Worm (Caenorhabditis elegans) whole organism, L3 larva: ENCODE measurements around the gene ZK353.2.
A peak's percentile ranks its signal among the peaks of the same experiment; 100 is the strongest.

Experiments used
- R02D3.7 ChIP-seq: fragments of 150-350 bp; optimal IDR thresholded peaks from 2 replicates; lab custom pipeline; 2014; ENCODE audit warnings: missing biosample characterization, missing genetic modification characterization
- ZK546.5 ChIP-seq: sonication (generic microtip); optimal IDR thresholded peaks from 2 replicates; lab custom pipeline; 2017; ENCODE audit warnings: missing biosample characterization, missing genetic modification characterization
- aly-2 ChIP-seq: fragments of 150-350 bp; optimal IDR thresholded peaks from 2 replicates; lab custom pipeline; 2014; ENCODE audit warnings: missing biosample characterization, missing genetic modification characterization
- ama-1 ChIP-seq: fragments of 150-350 bp; optimal IDR thresholded peaks from 2 replicates; lab custom pipeline; 2018
- ceh-16 ChIP-seq: sonication (generic microtip); optimal IDR thresholded peaks from 2 replicates; lab custom pipeline; 2017; ENCODE audit warnings: missing biosample characterization, missing genetic modification characterization
- ceh-28 ChIP-seq: fragments of 150-350 bp; optimal IDR thresholded peaks from 2 replicates; lab custom pipeline; 2014; ENCODE audit warnings: missing biosample characterization, missing genetic modification reagents, missing genetic modification characterization
- ceh-82 ChIP-seq: fragments of 150-350 bp; optimal IDR thresholded peaks from 2 replicates; lab custom pipeline; 2014; ENCODE audit warnings: missing biosample characterization, missing genetic modification characterization
- ceh-9 ChIP-seq: sonication (generic microtip); optimal IDR thresholded peaks from 2 replicates; lab custom pipeline; 2018; ENCODE audit warnings: missing biosample characterization, missing genetic modification characterization
- daf-12 ChIP-seq: fragments of 150-350 bp; optimal IDR thresholded peaks from 2 replicates; lab custom pipeline; 2014; ENCODE audit warnings: missing biosample characterization, missing genetic modification reagents, missing genetic modification characterization
- egl-27 ChIP-seq: sonication (generic microtip); optimal IDR thresholded peaks from 4 replicates; lab custom pipeline; 2017; ENCODE audit warnings: missing biosample characterization, missing genetic modification reagents, missing genetic modification characterization
- egl-5 ChIP-seq: fragments of 150-350 bp; optimal IDR thresholded peaks from 2 replicates; lab custom pipeline; 2017; ENCODE audit warnings: missing biosample characterization, missing genetic modification reagents, missing genetic modification characterization, inconsistent platforms
- elt-1 ChIP-seq: fragments of 150-350 bp; optimal IDR thresholded peaks from 2 replicates; lab custom pipeline; 2014; ENCODE audit warnings: missing biosample characterization, missing genetic modification characterization
- elt-2 ChIP-seq: sonication (generic microtip); optimal IDR thresholded peaks from 2 replicates; lab custom pipeline; 2016; ENCODE audit warnings: missing genetic modification reagents, mild to moderate bottlenecking, missing genetic modification characterization, missing compliant biosample characterization
- elt-3 ChIP-seq, 3 experiments: fragments of 150-350 bp in 1 of 3; sonication (generic microtip) in 2 of 3; optimal IDR thresholded peaks; 2 replicates in 2 of 3; 4 replicates in 1 of 3; lab custom pipeline; 2014 to 2017; ENCODE audit warnings: missing biosample characterization in 3 of 3, missing genetic modification characterization in 3 of 3
- eor-1 ChIP-seq, 2 experiments: fragments of 150-350 bp; optimal IDR thresholded peaks; 2 replicates each; lab custom pipeline; 2014 to 2018; ENCODE audit warnings: missing biosample characterization in 2 of 2, missing genetic modification characterization in 2 of 2
- fkh-10 ChIP-seq: sonication (generic microtip); optimal IDR thresholded peaks from 2 replicates; lab custom pipeline; 2017; ENCODE audit warnings: missing biosample characterization, missing genetic modification reagents, missing genetic modification characterization
- fkh-2 ChIP-seq: fragments of 150-350 bp; optimal IDR thresholded peaks from 2 replicates; lab custom pipeline; 2014; ENCODE audit warnings: missing biosample characterization, missing genetic modification reagents, missing genetic modification characterization
- fos-1 ChIP-seq: fragments of 150-350 bp; optimal IDR thresholded peaks from 2 replicates; lab custom pipeline; 2014; ENCODE audit warnings: missing biosample characterization, missing genetic modification characterization
- hmg-11 ChIP-seq: sonication (generic microtip); optimal IDR thresholded peaks from 2 replicates; lab custom pipeline; 2016; ENCODE audit warnings: missing genetic modification characterization, missing compliant biosample characterization
- jun-1 ChIP-seq: fragments of 150-350 bp; optimal IDR thresholded peaks from 2 replicates; lab custom pipeline; 2014; ENCODE audit warnings: missing biosample characterization, missing genetic modification reagents, missing genetic modification characterization
- lin-15B ChIP-seq: fragments of 150-350 bp; optimal IDR thresholded peaks from 2 replicates; lab custom pipeline; 2014; ENCODE audit warnings: missing biosample characterization, missing genetic modification characterization
- lin-39 ChIP-seq: fragments of 150-350 bp; optimal IDR thresholded peaks from 2 replicates; lab custom pipeline; 2018; ENCODE audit warnings: missing biosample characterization, missing genetic modification reagents, missing genetic modification characterization
- lsy-12 ChIP-seq: sonication (generic microtip); optimal IDR thresholded peaks from 2 replicates; lab custom pipeline; 2016; ENCODE audit warnings: mild to moderate bottlenecking, missing genetic modification characterization, missing compliant biosample characterization
- mdl-1 ChIP-seq: fragments of 150-350 bp; optimal IDR thresholded peaks from 2 replicates; lab custom pipeline; 2014; ENCODE audit warnings: missing biosample characterization, missing genetic modification characterization
- mml-1 ChIP-seq: fragments of 150-350 bp; sonication (generic microtip); optimal IDR thresholded peaks from 3 replicates; lab custom pipeline; 2014; ENCODE audit warnings: missing biosample characterization, missing genetic modification characterization
- nfya-1 ChIP-seq: sonication (generic microtip); optimal IDR thresholded peaks from 2 replicates; lab custom pipeline; 2017; ENCODE audit warnings: missing genetic modification characterization, mild to moderate bottlenecking, missing compliant biosample characterization, antibody characterized with exemption, moderate library complexity; ENCODE audit not compliant: insufficient read depth
- nhr-11 ChIP-seq: fragments of 150-350 bp; optimal IDR thresholded peaks from 2 replicates; lab custom pipeline; 2014; ENCODE audit warnings: missing biosample characterization, missing genetic modification characterization
- nhr-12 ChIP-seq: fragments of 150-350 bp; optimal IDR thresholded peaks from 2 replicates; lab custom pipeline; 2014; ENCODE audit warnings: missing biosample characterization, missing genetic modification characterization
- nhr-23 ChIP-seq: fragments of 150-350 bp; optimal IDR thresholded peaks from 2 replicates; lab custom pipeline; 2014; ENCODE audit warnings: missing biosample characterization, missing genetic modification reagents, missing genetic modification characterization
- nhr-237 ChIP-seq: fragments of 150-350 bp; optimal IDR thresholded peaks from 2 replicates; lab custom pipeline; 2014; ENCODE audit warnings: missing biosample characterization, missing genetic modification characterization
- nhr-25 ChIP-seq: sonication (generic microtip); optimal IDR thresholded peaks from 2 replicates; lab custom pipeline; 2017; ENCODE audit warnings: missing biosample characterization, missing genetic modification characterization
- nhr-28 ChIP-seq: fragments of 150-350 bp; optimal IDR thresholded peaks from 2 replicates; lab custom pipeline; 2014; ENCODE audit warnings: missing biosample characterization, missing genetic modification characterization
- nhr-43 ChIP-seq: sonication (generic microtip); optimal IDR thresholded peaks from 2 replicates; lab custom pipeline; 2016; ENCODE audit warnings: mild to moderate bottlenecking, missing genetic modification characterization, missing compliant biosample characterization; ENCODE audit not compliant: poor library complexity, severe bottlenecking
- nhr-67 ChIP-seq: fragments of 150-350 bp; optimal IDR thresholded peaks from 2 replicates; lab custom pipeline; 2014; ENCODE audit warnings: missing biosample characterization, missing genetic modification characterization
- nhr-76 ChIP-seq: fragments of 150-350 bp; sonication (generic microtip); optimal IDR thresholded peaks from 5 replicates; lab custom pipeline; 2014; ENCODE audit warnings: missing biosample characterization, missing genetic modification characterization
- nhr-77 ChIP-seq: fragments of 150-350 bp; optimal IDR thresholded peaks from 2 replicates; lab custom pipeline; 2014; ENCODE audit warnings: missing biosample characterization, missing genetic modification characterization
- pha-4 ChIP-seq: fragments of 150-350 bp; optimal IDR thresholded peaks from 2 replicates; lab custom pipeline; 2014; ENCODE audit warnings: missing biosample characterization, missing genetic modification reagents, missing genetic modification characterization
- pqm-1 ChIP-seq: fragments of 150-350 bp; optimal IDR thresholded peaks from 2 replicates; lab custom pipeline; 2017; ENCODE audit warnings: missing biosample characterization, missing genetic modification characterization, inconsistent platforms
- sea-2 ChIP-seq: fragments of 150-350 bp; sonication (generic microtip); optimal IDR thresholded peaks from 4 replicates; lab custom pipeline; 2014; ENCODE audit warnings: missing biosample characterization, missing genetic modification reagents, missing genetic modification characterization
- skn-1 ChIP-seq: fragments of 150-350 bp; optimal IDR thresholded peaks from 2 replicates; lab custom pipeline; 2014; ENCODE audit warnings: missing biosample characterization, missing genetic modification characterization
- snpc-4 ChIP-seq: fragments of 150-350 bp; optimal IDR thresholded peaks from 2 replicates; lab custom pipeline; 2014; ENCODE audit warnings: missing biosample characterization, missing genetic modification characterization
- tbx-2 ChIP-seq: sonication (generic microtip); optimal IDR thresholded peaks from 2 replicates; lab custom pipeline; 2016; ENCODE audit warnings: mild to moderate bottlenecking, missing genetic modification characterization, missing compliant biosample characterization
- unc-39 ChIP-seq: sonication (generic microtip); optimal IDR thresholded peaks from 4 replicates; lab custom pipeline; 2017; ENCODE audit warnings: missing biosample characterization, missing genetic modification characterization
- unc-62 ChIP-seq: fragments of 150-350 bp; sonication (generic microtip); optimal IDR thresholded peaks from 4 replicates; lab custom pipeline; 2014; ENCODE audit warnings: missing biosample characterization, missing genetic modification reagents, missing genetic modification characterization
- zag-1 ChIP-seq: fragments of 150-350 bp; optimal IDR thresholded peaks from 2 replicates; lab custom pipeline; 2014; ENCODE audit warnings: missing biosample characterization, missing genetic modification characterization
- ztf-11 ChIP-seq: fragments of 150-350 bp; optimal IDR thresholded peaks from 2 replicates; lab custom pipeline; 2014; ENCODE audit warnings: missing biosample characterization, missing genetic modification characterization
- ztf-4 ChIP-seq: fragments of 150-350 bp; optimal IDR thresholded peaks from 2 replicates; lab custom pipeline; 2014; ENCODE audit warnings: missing biosample characterization, missing genetic modification characterization

The ZK353.2 gene

ce11 chrIII:8356407-8356881 is 42.1 kb upstream of the ZK353.2 start:
- TF ChIP-seq zag-1 (no peak), ceh-28 (tag; lab: Kevin White, UChicago) (peak; percentile 58), unc-62 (GFP tag; lab: Kevin White, UChicago) (no peak), lsy-12 (tag; lab: Kevin White, UChicago) (peak; percentile 49), tbx-2 (tag; lab: Kevin White, UChicago) (no peak), ceh-82 (no peak), egl-5 (tag; lab: Kevin White, UChicago) (peak; percentile 47), hmg-11 (tag; lab: Kevin White, UChicago) (peak; percentile 95), mml-1 (tag; lab: Kevin White, UChicago) (no peak), snpc-4 (tag; lab: Kevin White, UChicago) (peak; percentile 70), egl-27 (no peak), ceh-16 (tag; lab: Kevin White, UChicago) (no peak), nhr-23 (tag; lab: Kevin White, UChicago) (peak; percentile 46), nhr-11 (tag; lab: Kevin White, UChicago) (peak; percentile 7), ama-1 (lab: Kevin White, UChicago) (peak; percentile 59), eor-1 (tag; optimal IDR thresholded peaks at IDR 0.05; lab: Kevin White, UChicago) (no peak), aly-2 (tag; lab: Kevin White, UChicago) (no peak), nhr-28 (tag; lab: Kevin White, UChicago) (no peak), unc-39 (tag; lab: Kevin White, UChicago) (no peak), elt-2 (tag; lab: Kevin White, UChicago) (peak; percentile 49), fkh-10 (GFP tag; lab: Kevin White, UChicago) (peak; percentile 11), nhr-25 (tag; lab: Kevin White, UChicago) (peak; percentile 73), elt-3 (tag; optimal IDR thresholded peaks at IDR 0.05; lab: Kevin White, UChicago) (no peak), ztf-4 (tag; lab: Kevin White, UChicago) (no peak), nhr-67 (no peak), nhr-76 (tag; lab: Kevin White, UChicago) (no peak), fos-1 (tag; lab: Kevin White, UChicago) (no peak), nhr-43 (peak; percentile 51), sea-2 (no peak), nfya-1 (tag; lab: Kevin White, UChicago) (peak; percentile 87), nhr-77 (tag; lab: Kevin White, UChicago) (no peak), ceh-9 (no peak), nhr-237 (no peak), lin-39 (peak; percentile 67), skn-1 (tag; lab: Kevin White, UChicago) (no peak), R02D3.7 (tag; lab: Kevin White, UChicago) (peak; percentile 32), pqm-1 (tag; lab: Kevin White, UChicago) (peak; percentile 50), mdl-1 (tag; lab: Kevin White, UChicago) (no peak), ztf-11 (tag; lab: Kevin White, UChicago) (no peak), pha-4 (tag; lab: Kevin White, UChicago) (peak; percentile 82), daf-12 (tag; lab: Kevin White, UChicago) (no peak), fkh-2 (tag; lab: Kevin White, UChicago) (no peak), nhr-12 (tag; lab: Kevin White, UChicago) (no peak), ZK546.5 (tag; lab: Kevin White, UChicago) (no peak), elt-1 (peak; percentile 15), lin-15B (peak; percentile 87), jun-1 (tag; lab: Kevin White, UChicago) (peak; percentile 80)
